Fruit fly (Drosophila melanogaster) whole organism, embryonic: Measurements from ENCODE around the gene CG17660.
A peak's percentile ranks its signal among the peaks of the same experiment; 100 is the strongest.

Source experiments
- Blimp-1 ChIP-seq: fragments of 200-800 bp; sonication (Bioruptor generic); optimal IDR thresholded peaks from 3 replicates; lab custom pipeline; 2018; ENCODE audit warnings: missing biosample characterization, missing genetic modification characterization, mild to moderate bottlenecking, moderate library complexity, missing genetic modification reagents
- CG10959 ChIP-seq: fragments of 200-800 bp; sonication (Bioruptor generic); IDR thresholded peaks from 2 replicates; pipeline ENCODE4 v1.3.6; 2022; ENCODE audit warnings: missing biosample characterization, missing genetic modification characterization
- CG12071 ChIP-seq: fragments of 200-800 bp; sonication (Bioruptor generic); optimal IDR thresholded peaks from 3 replicates; lab custom pipeline; 2018; ENCODE audit warnings: missing biosample characterization, mild to moderate bottlenecking, missing genetic modification characterization
- CG15479 ChIP-seq: fragments of 200-800 bp; sonication (Bioruptor generic); optimal IDR thresholded peaks from 3 replicates; lab custom pipeline; 2019; ENCODE audit warnings: missing biosample characterization, mild to moderate bottlenecking, missing genetic modification characterization, moderate library complexity
- CG1832 ChIP-seq: fragments of 200-800 bp; sonication (Bioruptor generic); optimal IDR thresholded peaks from 2 replicates; lab custom pipeline; 2017; ENCODE audit warnings: missing biosample characterization, mild to moderate bottlenecking, missing genetic modification characterization, inconsistent platforms
- CG30403 ChIP-seq: fragments of 200-800 bp; sonication (Bioruptor generic); optimal IDR thresholded peaks from 3 replicates; lab custom pipeline; 2016; ENCODE audit warnings: missing biosample characterization, missing genetic modification characterization
- CG3163 ChIP-seq: fragments of 200-800 bp; sonication (Bioruptor generic); optimal IDR thresholded peaks from 3 replicates; lab custom pipeline; 2016; ENCODE audit warnings: missing biosample characterization, missing genetic modification characterization
- CG34376 ChIP-seq: fragments of 200-800 bp; sonication (Bioruptor generic); optimal IDR thresholded peaks from 2 replicates; lab custom pipeline; 2018; ENCODE audit warnings: missing biosample characterization, mild to moderate bottlenecking, missing genetic modification characterization
- CG4730 ChIP-seq: fragments of 200-800 bp; sonication (Bioruptor generic); IDR thresholded peaks from 2 replicates; pipeline ENCODE4 v1.3.6; 2022; ENCODE audit warnings: missing biosample characterization, missing genetic modification characterization
- CG8478 ChIP-seq: fragments of >200 bp; optimal IDR thresholded peaks from 2 replicates; lab custom pipeline; 2018
- CG8924 ChIP-seq: fragments of 200-800 bp; optimal IDR thresholded peaks from 3 replicates; lab custom pipeline; 2019; ENCODE audit warnings: missing biosample characterization, mild to moderate bottlenecking, missing genetic modification characterization, moderate library complexity
- CTCF ChIP-seq: fragments of 200-800 bp; sonication (Bioruptor generic); optimal IDR thresholded peaks from 2 replicates; lab custom pipeline; 2017; ENCODE audit warnings: missing biosample characterization, mild to moderate bottlenecking, missing genetic modification characterization, moderate library complexity
- Hmr ChIP-seq: fragments of 200-800 bp; sonication (Bioruptor generic); optimal IDR thresholded peaks from 3 replicates; lab custom pipeline; 2017; ENCODE audit warnings: mild to moderate bottlenecking, missing biosample characterization, missing genetic modification reagents, missing genetic modification characterization
- Hr39 ChIP-seq: fragments of >200 bp; optimal IDR thresholded peaks from 2 replicates; lab custom pipeline; 2017
- NfI ChIP-seq: fragments of 200-800 bp; sonication (Bioruptor generic); optimal IDR thresholded peaks from 3 replicates; lab custom pipeline; 2018; ENCODE audit warnings: missing biosample characterization, mild to moderate bottlenecking, missing genetic modification characterization, moderate library complexity
- Trl ChIP-seq, 3 experiments: fragments of >200 bp in 2 of 3; fragments of 200-800 bp in 1 of 3; sonication (Bioruptor generic) in 1 of 3; optimal IDR thresholded peaks; 2 replicates in 1 of 3; 3 replicates in 2 of 3; lab custom pipeline; 2016 to 2017; ENCODE audit warnings: missing biosample characterization in 1 of 3, missing genetic modification characterization in 1 of 3
- cad ChIP-seq: fragments of >200 bp; optimal IDR thresholded peaks from 2 replicates; lab custom pipeline; 2017; ENCODE audit warnings: missing biosample characterization, missing genetic modification characterization
- chinmo ChIP-seq: fragments of 200-800 bp; sonication (Bioruptor generic); IDR thresholded peaks from 4 replicates; pipeline ENCODE4 v1.3.6; 2022; ENCODE audit warnings: missing biosample characterization, missing genetic modification characterization; ENCODE audit not compliant: partially characterized antibody
- ewg ChIP-seq: fragments of 200-800 bp; sonication (Bioruptor generic); optimal IDR thresholded peaks from 3 replicates; lab custom pipeline; 2017; ENCODE audit warnings: mild to moderate bottlenecking, missing biosample characterization, missing genetic modification reagents, missing genetic modification characterization
- lola ChIP-seq, 3 experiments: fragments of >200 bp in 2 of 3; fragments of 200-800 bp in 1 of 3; sonication (Bioruptor generic) in 1 of 3; optimal IDR thresholded peaks; 2 replicates each; lab custom pipeline; 2017 to 2019; ENCODE audit warnings: missing biosample characterization in 3 of 3, missing genetic modification characterization in 3 of 3, mild to moderate bottlenecking in 1 of 3, moderate library complexity in 1 of 3
- odd ChIP-seq: fragments of 200-800 bp; sonication (Bioruptor generic); optimal IDR thresholded peaks from 2 replicates; lab custom pipeline; 2017; ENCODE audit warnings: missing biosample characterization, mild to moderate bottlenecking, missing genetic modification characterization
- pros ChIP-seq: fragments of 200-800 bp; sonication (Bioruptor generic); optimal IDR thresholded peaks from 3 replicates; lab custom pipeline; 2019; ENCODE audit warnings: missing biosample characterization, mild to moderate bottlenecking, missing genetic modification characterization, moderate library complexity
- seq ChIP-seq: fragments of 200-800 bp; sonication (Bioruptor generic); IDR thresholded peaks from 2 replicates; pipeline ENCODE4 v1.3.6; 2022; ENCODE audit warnings: missing biosample characterization, missing genetic modification characterization
- sqz ChIP-seq: fragments of 200-800 bp; sonication (Bioruptor generic); optimal IDR thresholded peaks from 3 replicates; lab custom pipeline; 2018; ENCODE audit warnings: missing biosample characterization, mild to moderate bottlenecking, missing genetic modification characterization
- tna ChIP-seq: fragments of 200-800 bp; sonication (Bioruptor generic); IDR thresholded peaks from 2 replicates; pipeline ENCODE4 v1.3.6; 2022; ENCODE audit warnings: missing biosample characterization, missing genetic modification characterization; ENCODE audit not compliant: partially characterized antibody
- zf30C ChIP-seq: fragments of 200-800 bp; sonication (Bioruptor generic); optimal IDR thresholded peaks from 3 replicates; lab custom pipeline; 2018; ENCODE audit warnings: missing biosample characterization, mild to moderate bottlenecking, missing genetic modification characterization

Gene CG17660

DNA sequence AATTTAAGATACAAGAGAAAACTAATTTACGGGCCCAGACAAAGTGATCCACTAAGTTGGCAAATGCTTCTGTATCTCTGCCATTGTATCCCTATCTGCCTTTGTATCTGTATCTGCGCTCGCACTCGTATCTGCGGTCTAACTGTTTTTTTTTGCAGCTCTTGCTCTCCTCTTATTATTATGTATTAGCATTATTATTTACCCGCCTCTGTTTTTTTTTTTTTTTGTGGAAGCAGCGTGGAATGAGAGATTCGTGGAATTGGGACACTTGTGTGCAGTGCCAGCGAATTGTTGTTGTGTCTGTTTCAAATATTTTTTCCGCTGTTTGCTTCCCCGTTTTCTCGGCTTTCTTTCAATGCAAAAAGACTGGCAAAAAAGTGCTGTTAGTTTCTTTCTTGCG, 43.4 kb downstream of the CG17660 start:
- TF ChIP-seq CTCF (GFP tag; lab: Kevin White, UChicago) (no peak), CG8924 (tag; lab: Kevin White, UChicago) (no peak), odd (no peak), Hmr (GFP tag; lab: Kevin White, UChicago) (no peak), chinmo (GFP tag; lab: Robert Waterston, UW) (0 out of 4 replicates have a peak, but pooled peaks have one; percentile 7), CG34376 (GFP tag; lab: Kevin White, UChicago) (no peak), ewg (GFP tag; lab: Kevin White, UChicago) (no peak), zf30C (GFP tag; lab: Kevin White, UChicago) (no peak)
- TF ChIP-seq, all 482 proteins: peak for 1

- no peak for TF ChIP-seq cad
- TF ChIP-seq CG30403 (GFP tag; lab: Kevin White, UChicago): no peak
- no peak for TF ChIP-seq Hr39 (lab: Kevin White, UChicago)
- no peak for TF ChIP-seq CG15479 (GFP tag; lab: Kevin White, UChicago)
- no peak for TF ChIP-seq CG3163 (GFP tag; lab: Kevin White, UChicago)
Observed at dm6 chr2L:1665879-1666278, 44.3 kb downstream of the CG17660 start.

DNA sequence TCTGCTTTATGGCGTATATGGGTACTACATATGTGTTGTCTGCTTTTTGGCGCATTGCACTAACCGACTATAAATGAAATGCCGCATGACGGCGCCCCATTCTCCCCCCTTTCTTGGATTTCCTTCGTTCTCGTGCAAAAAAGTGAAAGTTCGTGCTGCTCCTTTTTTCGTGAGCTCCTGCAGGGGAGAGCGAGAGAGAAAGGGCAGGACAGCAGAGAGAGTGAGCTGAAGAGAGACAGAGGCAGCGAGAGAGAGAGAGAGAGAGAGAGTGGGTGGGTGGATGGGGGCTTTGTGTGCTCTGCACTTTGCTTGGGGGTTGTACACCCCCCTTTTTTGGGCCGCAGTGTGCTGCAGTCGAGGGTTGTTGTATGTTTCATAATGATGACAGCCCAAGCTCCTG, 47.2 kb downstream of the CG17660 start:
- TF ChIP-seq Blimp-1 (GFP tag; lab: Kevin White, UChicago) (peak; percentile 9), chinmo (GFP tag; lab: Robert Waterston, UW) (peak; percentile 82; the same call in 2 of the 4 replicates), tna (GFP tag; lab: Robert Waterston, UW) (no peak), Trl (optimal IDR thresholded peaks at IDR 0.05; lab: Kevin White, UChicago) (peak; percentile 63 to 74), Trl (GFP tag; optimal IDR thresholded peaks at IDR 0.05; lab: Kevin White, UChicago) (no peak), CG1832 (GFP tag; lab: Kevin White, UChicago) (peak; percentile 58), CG10959 (GFP tag; lab: Robert Waterston, UW) (no peak), CG8478 (peak; percentile 38), seq (GFP tag; lab: Robert Waterston, UW) (peak; percentile 31; the same call in 1 of the 2 replicates)
- TF ChIP-seq, all 482 proteins: peak for 6

- TF ChIP-seq sqz (GFP tag; lab: Kevin White, UChicago) (peak; percentile 65), CG12071 (no peak), NfI (no peak), chinmo (GFP tag; lab: Robert Waterston, UW) (0 out of 4 replicates have a peak, but pooled peaks have one; percentile 34), pros (peak; percentile 15), CG4730 (0 out of 2 replicates have a peak, but pooled peaks have one; percentile 4), Trl (optimal IDR thresholded peaks at IDR 0.05; lab: Kevin White, UChicago) (peak in 1 of 2 experiments; percentile 14), Trl (GFP tag; optimal IDR thresholded peaks at IDR 0.05; lab: Kevin White, UChicago) (no peak), CG1832 (GFP tag; lab: Kevin White, UChicago) (peak; percentile 7), lola (GFP tag; optimal IDR thresholded peaks at IDR 0.05; lab: Kevin White, UChicago) (no peak)
- TF ChIP-seq, all 482 proteins: peak for 6
Observed at dm6 chr2L:1658124-1658523, 52.1 kb downstream of the CG17660 start.
